Worm (Caenorhabditis elegans) whole organism, late embryonic: ENCODE results near the gene ugt-11.

ENCODE experiments used
- C08G9.2 ChIP-seq: sonication (generic microtip); optimal IDR thresholded peaks from 2 replicates; lab custom pipeline; 2016; ENCODE audit warnings: mild to moderate bottlenecking, missing genetic modification characterization, moderate library complexity, missing compliant biosample characterization
- C38D4.7 ChIP-seq: fragments of 200-800 bp; sonication (Bioruptor generic); optimal IDR thresholded peaks from 2 replicates; lab custom pipeline; 2018; ENCODE audit warnings: mild to moderate bottlenecking, missing genetic modification characterization, moderate library complexity, missing compliant biosample characterization
- F13H6.1 ChIP-seq: sonication (generic microtip); optimal IDR thresholded peaks from 2 replicates; lab custom pipeline; 2016; ENCODE audit warnings: missing genetic modification characterization, missing compliant biosample characterization
- ahr-1 ChIP-seq: sonication (generic microtip); optimal IDR thresholded peaks from 2 replicates; lab custom pipeline; 2016; ENCODE audit warnings: missing genetic modification characterization, missing compliant biosample characterization
- ceh-14 ChIP-seq: sonication (generic microtip); optimal IDR thresholded peaks from 2 replicates; lab custom pipeline; 2016; ENCODE audit warnings: missing genotype, missing genetic modification characterization, missing compliant biosample characterization
- ceh-19 ChIP-seq: fragments of 200-800 bp; sonication (Bioruptor generic); optimal IDR thresholded peaks from 2 replicates; lab custom pipeline; 2018; ENCODE audit warnings: mild to moderate bottlenecking, missing genetic modification characterization, missing compliant biosample characterization
- ceh-24 ChIP-seq: sonication (generic microtip); optimal IDR thresholded peaks from 2 replicates; lab custom pipeline; 2016; ENCODE audit warnings: mild to moderate bottlenecking, missing genetic modification characterization, missing compliant biosample characterization
- ceh-30 ChIP-seq: fragments of 150-350 bp; optimal IDR thresholded peaks from 2 replicates; lab custom pipeline; 2014; ENCODE audit warnings: missing biosample characterization, missing genetic modification characterization
- ceh-31 ChIP-seq: sonication (generic microtip); optimal IDR thresholded peaks from 2 replicates; lab custom pipeline; 2016; ENCODE audit warnings: missing genetic modification characterization, missing compliant biosample characterization
- ceh-34 ChIP-seq: sonication (generic microtip); optimal IDR thresholded peaks from 2 replicates; lab custom pipeline; 2016; ENCODE audit warnings: mild to moderate bottlenecking, missing genetic modification characterization, missing compliant biosample characterization
- ceh-45 ChIP-seq: fragments of 200-800 bp; sonication (Bioruptor generic); IDR thresholded peaks from 2 replicates; pipeline ENCODE4 v1.3.6; 2022; ENCODE audit warnings: missing genetic modification reagents, missing genetic modification characterization, missing compliant biosample characterization
- ceh-9 ChIP-seq: sonication (generic microtip); optimal IDR thresholded peaks from 2 replicates; lab custom pipeline; 2016; ENCODE audit warnings: mild to moderate bottlenecking, missing genetic modification characterization, inconsistent platforms, missing compliant biosample characterization
- elt-2 ChIP-seq: sonication (generic microtip); optimal IDR thresholded peaks from 2 replicates; lab custom pipeline; 2016; ENCODE audit warnings: missing genetic modification reagents, missing genetic modification characterization, missing compliant biosample characterization
- elt-4 ChIP-seq: sonication (generic microtip); optimal IDR thresholded peaks from 2 replicates; lab custom pipeline; 2016; ENCODE audit warnings: missing genetic modification characterization, missing compliant biosample characterization
- ets-4 ChIP-seq: sonication (generic microtip); optimal IDR thresholded peaks from 2 replicates; lab custom pipeline; 2016; ENCODE audit warnings: missing genetic modification characterization, missing compliant biosample characterization
- eyg-1 ChIP-seq: sonication (generic microtip); optimal IDR thresholded peaks from 2 replicates; lab custom pipeline; 2016; ENCODE audit warnings: missing genotype, missing genetic modification characterization, missing compliant biosample characterization
- fax-1 ChIP-seq: sonication (generic microtip); optimal IDR thresholded peaks from 2 replicates; lab custom pipeline; 2016; ENCODE audit warnings: missing genotype, missing genetic modification characterization, missing compliant biosample characterization
- fkh-6 ChIP-seq: sonication (generic microtip); optimal IDR thresholded peaks from 2 replicates; lab custom pipeline; 2016; ENCODE audit warnings: missing genetic modification characterization, missing compliant biosample characterization
- hlh-6 ChIP-seq: sonication (generic microtip); optimal IDR thresholded peaks from 2 replicates; lab custom pipeline; 2016; ENCODE audit warnings: missing genotype, missing genetic modification characterization, missing compliant biosample characterization
- lin-11 ChIP-seq: fragments of 200-800 bp; sonication (Bioruptor generic); optimal IDR thresholded peaks from 2 replicates; lab custom pipeline; 2018; ENCODE audit warnings: mild to moderate bottlenecking, missing genetic modification characterization, missing compliant biosample characterization
- mec-3 ChIP-seq: sonication (generic microtip); optimal IDR thresholded peaks from 2 replicates; lab custom pipeline; 2016; ENCODE audit warnings: borderline replicate concordance, missing genetic modification characterization, missing compliant biosample characterization
- nhr-11 ChIP-seq: fragments of 150-350 bp; optimal IDR thresholded peaks from 2 replicates; lab custom pipeline; 2014; ENCODE audit warnings: missing biosample characterization, missing genetic modification characterization
- npax-4 ChIP-seq: sonication (generic microtip); optimal IDR thresholded peaks from 2 replicates; lab custom pipeline; 2016; ENCODE audit warnings: missing genetic modification characterization, missing compliant biosample characterization
- pros-1 ChIP-seq: fragments of 150-350 bp; optimal IDR thresholded peaks from 2 replicates; lab custom pipeline; 2014; ENCODE audit warnings: missing biosample characterization, missing genetic modification reagents, missing genetic modification characterization
- ref-2 ChIP-seq: sonication (generic microtip); optimal IDR thresholded peaks from 2 replicates; lab custom pipeline; 2016; ENCODE audit warnings: missing genetic modification characterization, missing compliant biosample characterization
- rnt-1 ChIP-seq: sonication (generic microtip); optimal IDR thresholded peaks from 2 replicates; lab custom pipeline; 2016; ENCODE audit warnings: missing genetic modification characterization, missing compliant biosample characterization
- sox-2 ChIP-seq: fragments of 200-800 bp; sonication (Bioruptor generic); IDR thresholded peaks from 2 replicates; pipeline ENCODE4 v1.3.6; 2022; ENCODE audit warnings: missing genetic modification reagents, missing genetic modification characterization, missing compliant biosample characterization
- sox-4 ChIP-seq: sonication (generic microtip); optimal IDR thresholded peaks from 2 replicates; lab custom pipeline; 2017; ENCODE audit warnings: mild to moderate bottlenecking, missing genetic modification characterization, inconsistent platforms, missing compliant biosample characterization
- unc-42 ChIP-seq: sonication (generic microtip); optimal IDR thresholded peaks from 2 replicates; lab custom pipeline; 2016; ENCODE audit warnings: missing genotype, missing genetic modification characterization, missing compliant biosample characterization

Gene ugt-11

ce11 chrV:4929842-4930241 lies 35.0 kb upstream of the ugt-11 start, which contains the start of gene str-205:
str-205 (minus strand) TSS chrV:4929942.
- TF ChIP-seq ceh-19 (GFP tag; lab: Kevin White, UChicago) (no peak), ceh-24 (tag; lab: Kevin White, UChicago) (no peak), nhr-11 (no peak), mec-3 (tag; lab: Kevin White, UChicago) (no peak), ceh-30 (tag; lab: Kevin White, UChicago) (no peak), ceh-31 (tag; lab: Kevin White, UChicago) (no peak)

- TF ChIP-seq ceh-9 (tag; lab: Kevin White, UChicago) = no peak
- no peak for TF ChIP-seq sox-2 (GFP tag; lab: Robert Waterston, UW)
- TF ChIP-seq ceh-14 = no peak
- no peak for TF ChIP-seq C08G9.2
- TF ChIP-seq npax-4 (tag; lab: Kevin White, UChicago) = no peak
- no peak for TF ChIP-seq sox-4 (tag; lab: Kevin White, UChicago)
- TF ChIP-seq C38D4.7 (GFP tag; lab: Kevin White, UChicago) = no peak
- TF ChIP-seq pros-1 (tag; lab: Kevin White, UChicago) = no peak
Measured at ce11 chrV:4926371-4926770, 31.5 kb upstream of the ugt-11 start, which contains the start of gene srh-21. srh-21 (plus strand) TSS chrV:4926671.

- no peak for TF ChIP-seq ahr-1 (tag; lab: Kevin White, UChicago)
- no peak for TF ChIP-seq hlh-6 (tag; lab: Kevin White, UChicago)
- TF ChIP-seq fkh-6 (tag; lab: Kevin White, UChicago) = no peak
- TF ChIP-seq, all 69 proteins: peak for 0
Measured at ce11 chrV:4924618-4925017, 29.7 kb upstream of the ugt-11 start, which contains the start of gene srh-20. srh-20 (plus strand) TSS chrV:4924918.

DNA sequence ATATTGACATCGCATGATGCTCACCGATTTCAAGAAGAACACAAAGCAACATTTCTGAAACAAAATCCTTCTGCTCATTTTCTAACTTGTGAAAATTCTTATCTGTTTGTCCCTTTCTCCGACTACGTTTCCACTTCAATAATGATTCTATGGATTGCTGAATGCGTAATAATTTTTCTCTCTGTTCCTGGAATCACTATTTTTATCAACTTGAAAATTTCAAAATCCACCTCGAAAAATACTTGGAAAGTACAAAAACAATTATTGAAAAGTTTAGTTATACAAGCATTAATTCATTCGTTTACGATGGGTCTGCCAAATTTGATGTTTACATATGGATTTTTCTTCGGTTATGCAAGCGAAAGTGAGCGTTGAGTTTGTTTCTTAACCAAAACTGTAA lies 27.2 kb upstream of the ugt-11 start, which contains the start of gene srh-22:
TSS of gene srh-22 (plus strand) at position 301 of the 400 bp plus-strand sequence.
- TF ChIP-seq ceh-19 (GFP tag; lab: Kevin White, UChicago) (no peak), elt-4 (tag; lab: Kevin White, UChicago) (no peak), ceh-14 (no peak), eyg-1 (tag; lab: Kevin White, UChicago) (no peak), ceh-34 (tag; lab: Kevin White, UChicago) (no peak), ceh-45 (GFP tag; lab: Robert Waterston, UW) (no peak), ets-4 (tag; lab: Kevin White, UChicago) (no peak), F13H6.1 (tag; lab: Kevin White, UChicago) (no peak), C38D4.7 (GFP tag; lab: Kevin White, UChicago) (no peak)
- TF ChIP-seq, all 69 proteins: peak for 0

DNA sequence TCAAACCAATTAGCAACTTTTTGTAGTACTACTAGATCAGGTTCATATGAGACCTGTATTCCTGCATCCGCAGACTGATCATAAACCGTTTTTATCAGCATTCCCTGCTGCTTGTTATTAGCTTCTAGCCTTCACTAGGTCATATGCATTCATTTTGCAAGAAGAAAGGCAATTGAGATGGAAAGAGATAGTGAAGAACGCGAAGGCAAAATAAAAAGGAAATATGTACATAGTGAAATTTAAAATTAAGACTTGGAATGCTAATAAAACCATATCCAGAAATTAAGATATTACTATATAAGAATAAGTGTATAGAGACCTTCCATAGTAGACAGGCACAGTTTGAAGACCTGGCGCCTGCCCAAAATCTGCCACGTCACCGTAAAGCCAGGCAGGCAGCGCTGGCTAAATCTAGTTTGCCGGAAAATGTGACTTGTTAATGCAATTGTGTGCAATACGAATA lies 25.9 kb upstream of the ugt-11 start, which contains the start of the genes C02E7.8 and srh-23:
TSS of gene C02E7.8 (minus strand) at position 101 of the 463 bp plus-strand sequence.
TSS of gene srh-23 (plus strand) at position 413 of the 463 bp plus-strand sequence.
- no peak for TF ChIP-seq lin-11
- TF ChIP-seq, all 69 proteins: peak for 0

- no peak for TF ChIP-seq fax-1 (tag; lab: Kevin White, UChicago)
- no peak for TF ChIP-seq elt-2
- TF ChIP-seq rnt-1 (tag; lab: Kevin White, UChicago) = peak; percentile 16
- TF ChIP-seq unc-42 (tag; lab: Kevin White, UChicago) = no peak
- no peak for TF ChIP-seq ceh-34 (tag; lab: Kevin White, UChicago)
- no peak for TF ChIP-seq ref-2
- TF ChIP-seq ceh-14 = no peak
- TF ChIP-seq, all 69 proteins: peak for 1
Measured at ce11 chrV:4918664-4919257, 23.9 kb upstream of the ugt-11 start, which contains the start of gene C02E7.6. C02E7.6 (plus strand) TSS chrV:4919207.
